Fruit fly (Drosophila melanogaster) whole organism, embryonic: Measurements from ENCODE around the gene Tbca.

Experiments
- Antp ChIP-seq: fragments of 200-800 bp; sonication (Bioruptor generic); optimal IDR thresholded peaks from 3 replicates; lab custom pipeline; 2016; ENCODE audit warnings: missing biosample characterization, missing genetic modification characterization
- Awh ChIP-seq: fragments of 200-800 bp; sonication (Bioruptor generic); IDR thresholded peaks from 2 replicates; pipeline ENCODE4, ENCODE4 v1.3.6; 2022; ENCODE audit warnings: missing biosample characterization, missing genetic modification characterization
- CG10431 ChIP-seq: fragments of 200-800 bp; sonication (Bioruptor generic); optimal IDR thresholded peaks from 3 replicates; lab custom pipeline; 2018; ENCODE audit warnings: missing biosample characterization, mild to moderate bottlenecking, missing genetic modification characterization
- CG11456 ChIP-seq: fragments of 200-800 bp; sonication (Bioruptor generic); IDR thresholded peaks from 3 replicates; pipeline ENCODE4 v1.3.6; 2022; ENCODE audit warnings: missing biosample characterization, missing genetic modification characterization
- CG11723 ChIP-seq: fragments of 200-800 bp; sonication (Bioruptor generic); optimal IDR thresholded peaks from 2 replicates; lab custom pipeline; 2017; ENCODE audit warnings: missing biosample characterization, mild to moderate bottlenecking, missing genetic modification characterization
- CG12219 ChIP-seq: fragments of 200-800 bp; sonication (Bioruptor generic); optimal IDR thresholded peaks from 3 replicates; lab custom pipeline; 2018; ENCODE audit warnings: missing biosample characterization, mild to moderate bottlenecking, missing genetic modification characterization
- CG12236 ChIP-seq: fragments of 200-800 bp; sonication (Bioruptor generic); optimal IDR thresholded peaks from 2 replicates; lab custom pipeline; 2016; ENCODE audit warnings: missing biosample characterization, missing genetic modification characterization
- CG1233 ChIP-seq: fragments of 200-800 bp; sonication (Bioruptor generic); optimal IDR thresholded peaks from 4 replicates; lab custom pipeline; 2018; ENCODE audit warnings: missing biosample characterization, mild to moderate bottlenecking, missing genetic modification characterization
- CG12391 ChIP-seq: fragments of 200-800 bp; sonication (Bioruptor generic); optimal IDR thresholded peaks from 3 replicates; lab custom pipeline; 2018; ENCODE audit warnings: missing biosample characterization, mild to moderate bottlenecking, missing genetic modification characterization, moderate library complexity
- CG13894 ChIP-seq: fragments of 200-800 bp; sonication (Bioruptor generic); optimal IDR thresholded peaks from 3 replicates; lab custom pipeline; 2018; ENCODE audit warnings: missing biosample characterization, mild to moderate bottlenecking, missing genetic modification characterization, moderate library complexity
- CG15479 ChIP-seq: fragments of 200-800 bp; sonication (Bioruptor generic); optimal IDR thresholded peaks from 3 replicates; lab custom pipeline; 2019; ENCODE audit warnings: missing biosample characterization, mild to moderate bottlenecking, missing genetic modification characterization, moderate library complexity
- CG1832 ChIP-seq: fragments of 200-800 bp; sonication (Bioruptor generic); optimal IDR thresholded peaks from 2 replicates; lab custom pipeline; 2017; ENCODE audit warnings: missing biosample characterization, mild to moderate bottlenecking, missing genetic modification characterization, inconsistent platforms
- CG2712 ChIP-seq: fragments of 200-800 bp; optimal IDR thresholded peaks from 3 replicates; lab custom pipeline; 2019; ENCODE audit warnings: missing biosample characterization, mild to moderate bottlenecking, missing genetic modification characterization, moderate library complexity
- CG30020 ChIP-seq: fragments of 200-800 bp; optimal IDR thresholded peaks from 2 replicates; lab custom pipeline; 2019; ENCODE audit warnings: missing biosample characterization, mild to moderate bottlenecking, missing genetic modification characterization, moderate library complexity
- CG31365 ChIP-seq: fragments of 200-800 bp; sonication (Bioruptor generic); optimal IDR thresholded peaks from 2 replicates; lab custom pipeline; 2018; ENCODE audit warnings: missing biosample characterization, mild to moderate bottlenecking, missing genetic modification characterization
- CG32772 ChIP-seq: fragments of 200-800 bp; sonication (Bioruptor generic); IDR thresholded peaks from 2 replicates; pipeline ENCODE4 v1.3.6; 2022; ENCODE audit warnings: missing biosample characterization, missing genetic modification characterization
- CG4328 ChIP-seq: fragments of 200-800 bp; sonication (Bioruptor generic); optimal IDR thresholded peaks from 3 replicates; lab custom pipeline; 2017; ENCODE audit warnings: missing biosample characterization, missing genetic modification reagents, missing genetic modification characterization
- CG8944 ChIP-seq: fragments of 200-800 bp; sonication (Bioruptor generic); optimal IDR thresholded peaks from 3 replicates; lab custom pipeline; 2016; ENCODE audit warnings: missing biosample characterization, missing genetic modification characterization
- Chrac-16 ChIP-seq: fragments of 200-800 bp; sonication (Bioruptor generic); optimal IDR thresholded peaks from 3 replicates; lab custom pipeline; 2016; ENCODE audit warnings: missing biosample characterization, missing genetic modification characterization
- CoRest ChIP-seq: fragments of 200-800 bp; sonication (Bioruptor generic); optimal IDR thresholded peaks from 3 replicates; lab custom pipeline; 2018; ENCODE audit warnings: missing biosample characterization, mild to moderate bottlenecking, missing genetic modification characterization, moderate library complexity
- Dip2 ChIP-seq: fragments of 200-800 bp; sonication (Bioruptor generic); IDR thresholded peaks from 2 replicates; pipeline ENCODE4 v1.3.6; 2022; ENCODE audit warnings: missing biosample characterization, missing genetic modification characterization
- Dll ChIP-seq: fragments of 200-800 bp; sonication (Bioruptor generic); IDR thresholded peaks from 4 replicates; pipeline ENCODE4 v1.3.6; 2022; ENCODE audit warnings: missing biosample characterization, missing genetic modification characterization; ENCODE audit not compliant: partially characterized antibody
- Doc2 ChIP-seq: fragments of 200-800 bp; sonication (Bioruptor generic); IDR thresholded peaks from 2 replicates; pipeline ENCODE4 v1.3.6; 2022; ENCODE audit warnings: missing biosample characterization, missing genetic modification characterization
- Doc3 ChIP-seq: fragments of 200-800 bp; sonication (Bioruptor generic); IDR thresholded peaks from 3 replicates; pipeline ENCODE4 v1.3.6; 2022; ENCODE audit warnings: missing biosample characterization, missing genetic modification characterization; ENCODE audit not compliant: partially characterized antibody
- Drgx ChIP-seq: fragments of 200-800 bp; sonication (Bioruptor generic); IDR thresholded peaks from 2 replicates; pipeline ENCODE4 v1.3.6; 2022; ENCODE audit warnings: missing biosample characterization, missing genetic modification characterization
- GATAe ChIP-seq: fragments of 200-800 bp; sonication (Bioruptor generic); conservative IDR thresholded peaks from 2 replicates; pipeline ENCODE4 v1.3.6; 2022; ENCODE audit warnings: missing biosample characterization, missing genetic modification characterization
- HLHmδ ChIP-seq: fragments of 200-800 bp; sonication (Bioruptor generic); optimal IDR thresholded peaks from 2 replicates; lab custom pipeline; 2018; ENCODE audit warnings: missing biosample characterization, mild to moderate bottlenecking, missing genetic modification characterization, moderate library complexity
- Hr3 ChIP-seq: fragments of 200-800 bp; sonication (Bioruptor generic); optimal IDR thresholded peaks from 3 replicates; lab custom pipeline; 2016; ENCODE audit warnings: missing biosample characterization, missing genetic modification characterization
- Mad ChIP-seq: fragments of 200-800 bp; sonication (Bioruptor generic); optimal IDR thresholded peaks from 2 replicates; lab custom pipeline; 2016; ENCODE audit warnings: missing biosample characterization, missing genetic modification characterization
- NC2α ChIP-seq: fragments of 200-800 bp; sonication (Bioruptor generic); optimal IDR thresholded peaks from 2 replicates; lab custom pipeline; 2016; ENCODE audit warnings: missing biosample characterization, missing genetic modification characterization
- Ptx1 ChIP-seq: fragments of 200-800 bp; sonication (Bioruptor generic); IDR thresholded peaks from 2 replicates; pipeline ENCODE4 v1.3.6; 2022; ENCODE audit warnings: missing biosample characterization, missing genetic modification characterization
- Scr ChIP-seq: fragments of 200-800 bp; sonication (Bioruptor generic); IDR thresholded peaks from 2 replicates; pipeline ENCODE4 v1.3.6; 2022; ENCODE audit warnings: missing biosample characterization, missing genetic modification characterization; ENCODE audit not compliant: partially characterized antibody
- Ssrp ChIP-seq: fragments of 200-800 bp; sonication (Bioruptor generic); optimal IDR thresholded peaks from 2 replicates; lab custom pipeline; 2018; ENCODE audit warnings: missing biosample characterization, mild to moderate bottlenecking, missing genetic modification characterization, moderate library complexity
- bab2 ChIP-seq: fragments of 200-800 bp; sonication (Bioruptor generic); optimal IDR thresholded peaks from 2 replicates; lab custom pipeline; 2016; ENCODE audit warnings: missing biosample characterization, missing genetic modification characterization
- bowl ChIP-seq: fragments of 200-800 bp; sonication (Bioruptor generic); IDR thresholded peaks from 2 replicates; pipeline ENCODE4 v1.3.6; 2022; ENCODE audit warnings: missing biosample characterization, missing genetic modification characterization
- cad ChIP-seq: fragments of >200 bp; optimal IDR thresholded peaks from 2 replicates; lab custom pipeline; 2017; ENCODE audit warnings: missing biosample characterization, missing genetic modification characterization
- chm ChIP-seq: fragments of 200-800 bp; sonication (Bioruptor generic); IDR thresholded peaks from 2 replicates; pipeline ENCODE4 v1.3.6; 2022; ENCODE audit warnings: missing biosample characterization, missing genetic modification characterization
- crol ChIP-seq: fragments of 200-800 bp; sonication (Bioruptor generic); IDR thresholded peaks from 2 replicates; pipeline ENCODE4 v1.3.6; 2022; ENCODE audit warnings: missing biosample characterization, missing genetic modification characterization
- dysf ChIP-seq: fragments of 200-800 bp; sonication (Bioruptor generic); IDR thresholded peaks from 3 replicates; pipeline ENCODE4 v1.3.6; 2022; ENCODE audit warnings: missing biosample characterization, missing genetic modification characterization
- gcm ChIP-seq: fragments of 200-800 bp; sonication (Bioruptor generic); optimal IDR thresholded peaks from 2 replicates; lab custom pipeline; 2019; ENCODE audit warnings: missing biosample characterization, mild to moderate bottlenecking, missing genetic modification characterization, moderate library complexity
- gsb ChIP-seq: fragments of 200-800 bp; sonication (Bioruptor generic); IDR thresholded peaks from 2 replicates; pipeline ENCODE4 v1.3.6; 2022; ENCODE audit warnings: missing biosample characterization, missing genetic modification characterization
- lbe ChIP-seq: fragments of 200-800 bp; sonication (Bioruptor generic); optimal IDR thresholded peaks from 2 replicates; lab custom pipeline; 2016; ENCODE audit warnings: missing biosample characterization, mild to moderate bottlenecking, missing genetic modification characterization
- nau ChIP-seq: fragments of 200-800 bp; sonication (Bioruptor generic); optimal IDR thresholded peaks from 3 replicates; lab custom pipeline; 2017; ENCODE audit warnings: missing biosample characterization, mild to moderate bottlenecking, missing genetic modification characterization, missing genetic modification reagents
- odd ChIP-seq: fragments of 200-800 bp; sonication (Bioruptor generic); optimal IDR thresholded peaks from 2 replicates; lab custom pipeline; 2017; ENCODE audit warnings: missing biosample characterization, mild to moderate bottlenecking, missing genetic modification characterization
- onecut ChIP-seq: fragments of 200-800 bp; sonication (Bioruptor generic); IDR thresholded peaks from 2 replicates; pipeline ENCODE4 v1.3.6; 2022; ENCODE audit warnings: missing biosample characterization, missing genetic modification characterization
- org-1 ChIP-seq: fragments of 200-800 bp; sonication (Bioruptor generic); optimal IDR thresholded peaks from 2 replicates; lab custom pipeline; 2017; ENCODE audit warnings: missing biosample characterization, missing genetic modification characterization
- otp ChIP-seq: fragments of 200-800 bp; sonication (Bioruptor generic); IDR thresholded peaks from 3 replicates; pipeline ENCODE4, ENCODE4 v1.3.6; 2022; ENCODE audit warnings: missing biosample characterization, missing genetic modification characterization
- pros ChIP-seq: fragments of 200-800 bp; sonication (Bioruptor generic); optimal IDR thresholded peaks from 3 replicates; lab custom pipeline; 2019; ENCODE audit warnings: missing biosample characterization, mild to moderate bottlenecking, missing genetic modification characterization, moderate library complexity
- rib ChIP-seq: fragments of 200-800 bp; sonication (Bioruptor generic); IDR thresholded peaks from 2 replicates; pipeline ENCODE4 v1.3.6; 2022; ENCODE audit warnings: missing biosample characterization, missing genetic modification characterization
- wek ChIP-seq: fragments of 200-800 bp; sonication (Bioruptor generic); optimal IDR thresholded peaks from 3 replicates; lab custom pipeline; 2018; ENCODE audit warnings: missing biosample characterization, mild to moderate bottlenecking, missing genetic modification characterization, moderate library complexity

The Tbca gene

DNA sequence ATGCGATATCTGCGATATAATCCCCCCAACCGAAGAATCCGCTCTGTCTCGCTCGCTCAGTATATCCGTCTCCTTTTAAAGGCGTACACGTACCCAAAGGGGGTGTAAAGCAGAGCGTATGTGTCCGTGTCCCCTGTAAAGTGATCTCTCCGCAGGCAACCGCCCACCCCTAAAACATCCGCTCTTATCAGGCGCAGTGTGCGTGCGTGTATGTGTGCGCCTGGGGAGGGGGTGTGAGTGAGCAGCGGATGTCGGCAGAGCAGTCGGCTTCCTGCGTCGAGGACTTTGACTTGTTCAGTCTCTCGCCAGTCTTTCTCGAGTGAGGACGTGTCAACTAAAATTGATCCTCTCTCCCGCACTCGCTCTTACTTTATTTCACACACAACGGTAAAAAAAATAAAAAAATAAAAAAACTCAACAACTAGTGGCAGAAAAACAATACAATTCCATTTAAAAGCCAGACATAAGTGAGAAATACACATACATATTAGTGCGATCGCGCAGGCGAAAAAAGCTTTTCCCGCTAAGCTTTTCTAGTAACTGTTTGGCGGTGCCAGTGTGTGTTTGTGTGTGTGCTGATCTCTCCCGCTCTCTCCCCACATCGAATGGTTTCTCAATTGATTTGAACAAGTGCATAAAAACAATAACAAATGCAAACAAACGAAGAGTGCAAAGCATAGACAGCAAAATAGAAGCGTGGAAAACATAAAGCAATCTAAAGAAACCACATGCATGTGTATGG is 17.6 kb upstream of the Tbca start (continued):
- TF ChIP-seq Dip2 (GFP tag; lab: Robert Waterston, UW) (no peak), dysf (GFP tag; lab: Robert Waterston, UW) (no peak), CG1832 (GFP tag; lab: Kevin White, UChicago) (peak; percentile 76), nau (no peak), Drgx (GFP tag; lab: Robert Waterston, UW) (0 out of 2 replicates have a peak, but pooled peaks have one; percentile 5), gsb (GFP tag; lab: Robert Waterston, UW) (no peak), CG8944 (GFP tag; lab: Kevin White, UChicago) (no peak), CG11723 (no peak), Ptx1 (GFP tag; lab: Robert Waterston, UW) (no peak), Dll (GFP tag; lab: Robert Waterston, UW) (no peak), onecut (GFP tag; lab: Robert Waterston, UW) (peak; percentile 26; the same call in 1 of the 2 replicates), chm (peak; percentile 41; the same call in 1 of the 2 replicates), lbe (GFP tag; lab: Kevin White, UChicago) (no peak), Antp (GFP tag; lab: Kevin White, UChicago) (no peak), bowl (GFP tag; lab: Robert Waterston, UW) (no peak), Awh (GFP tag; lab: Robert Waterston, UW) (no peak), CG12391 (tag; lab: Kevin White, UChicago) (no peak), pros (peak; percentile 66), cad (GFP tag; lab: Kevin White, UChicago) (no peak), wek (no peak), Scr (GFP tag; lab: Robert Waterston, UW) (0 out of 2 replicates have a peak, but pooled peaks have one; percentile 15), odd (GFP tag; lab: Kevin White, UChicago) (no peak), CoRest (tag; lab: Kevin White, UChicago) (no peak), Chrac-16 (GFP tag; lab: Kevin White, UChicago) (no peak), crol (GFP tag; lab: Robert Waterston, UW) (peak; percentile 71), bab2 (GFP tag; lab: Kevin White, UChicago) (no peak), CG10431 (GFP tag; lab: Kevin White, UChicago) (no peak), CG15479 (no peak), CG4328 (GFP tag; lab: Kevin White, UChicago) (no peak), Mad (GFP tag; lab: Kevin White, UChicago) (no peak), Doc3 (GFP tag; lab: Robert Waterston, UW) (no peak), Hr3 (GFP tag; lab: Kevin White, UChicago) (no peak), CG11456 (no peak), Doc2 (no peak), CG30020 (tag; lab: Kevin White, UChicago) (no peak), rib (peak; percentile 37; the same call in 1 of the 2 replicates), CG31365 (tag; lab: Kevin White, UChicago) (no peak), CG12219 (GFP tag; lab: Kevin White, UChicago) (no peak), CG12236 (GFP tag; lab: Kevin White, UChicago) (no peak), CG2712 (tag; lab: Kevin White, UChicago) (peak; percentile 16), NC2α (GFP tag; lab: Kevin White, UChicago) (no peak), otp (GFP tag; lab: Robert Waterston, UW) (peak; percentile 16; the same call in 2 of the 3 replicates), CG1233 (GFP tag; lab: Kevin White, UChicago) (peak; percentile 5), Ssrp (tag; lab: Kevin White, UChicago) (no peak), GATAe (GFP tag; lab: Robert Waterston, UW) (no peak), HLHmδ (GFP tag; lab: Kevin White, UChicago) (peak; percentile 77), CG32772 (GFP tag; lab: Robert Waterston, UW) (peak; percentile 31; the same call in 1 of the 2 replicates), org-1 (GFP tag; lab: Kevin White, UChicago) (no peak), CG13894 (tag; lab: Kevin White, UChicago) (no peak), gcm (GFP tag; lab: Kevin White, UChicago) (no peak)
